Worm (Caenorhabditis elegans): ENCODE measurements around the gene ins-11.

DNA sequence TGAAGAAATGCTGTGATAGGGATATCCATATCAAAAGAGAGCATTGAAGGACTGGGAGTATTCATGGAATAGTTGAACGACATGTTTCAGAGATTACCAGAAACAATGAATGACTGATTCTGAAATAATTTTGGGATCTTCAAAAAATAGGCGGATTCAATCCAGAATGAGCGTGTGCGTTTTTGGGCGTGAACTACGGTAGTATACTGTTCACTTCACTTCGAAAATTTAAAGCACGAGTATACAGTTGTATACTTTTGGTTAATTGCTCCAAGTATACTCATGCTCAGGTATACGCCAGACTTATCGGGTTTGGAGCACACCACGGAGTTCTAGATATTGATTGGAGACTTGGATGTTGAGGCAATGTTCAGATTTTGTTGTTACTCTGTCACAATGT is 31.2 kb upstream of the ins-11 start, which contains the start of gene tbx-35:
- no peak for TF ChIP-seq ztf-4 (tag; optimal IDR thresholded peaks at IDR 0.05)
- no peak for TF ChIP-seq jun-1 (tag; optimal IDR thresholded peaks at IDR 0.05)
- TF ChIP-seq skn-1 (tag; optimal IDR thresholded peaks at IDR 0.05): no peak
- no peak for TF ChIP-seq ztf-11 (tag; optimal IDR thresholded peaks at IDR 0.05)
- TF ChIP-seq fos-1 (tag; optimal IDR thresholded peaks at IDR 0.05): no peak
- TF ChIP-seq nhr-77 (tag; optimal IDR thresholded peaks at IDR 0.05): no peak
- TF ChIP-seq tbx-2 (tag; optimal IDR thresholded peaks at IDR 0.05): no peak
- no peak for TF ChIP-seq lin-15B (tag; optimal IDR thresholded peaks at IDR 0.05)
- TF ChIP-seq nhr-11 (tag; optimal IDR thresholded peaks at IDR 0.05): no peak
- TF ChIP-seq nhr-23 (tag; optimal IDR thresholded peaks at IDR 0.05): no peak
- TF ChIP-seq R02D3.7 (tag; optimal IDR thresholded peaks at IDR 0.05): no peak
- no peak for TF ChIP-seq nhr-237 (tag; optimal IDR thresholded peaks at IDR 0.05)
